Worm (Caenorhabditis elegans): ENCODE data around the gene F59B10.2.

ce11 chrII:10513377-10513776 is 3.7 kb upstream of the F59B10.2 start:
- TF ChIP-seq tbx-8 (GFP tag; optimal IDR thresholded peaks at IDR 0.05), result no peak
- TF ChIP-seq M03D4.4 (tag; optimal IDR thresholded peaks at IDR 0.05), result no peak
- TF ChIP-seq sptf-1 (tag; optimal IDR thresholded peaks at IDR 0.05), result no peak

Data from whole organism, mixed stage, embryonic.